Worm (Caenorhabditis elegans): ENCODE results near the gene C06E7.88.

ce11 chrIV:5879853-5880252 lies 12.8 kb upstream of the C06E7.88 start, which contains the start of gene srv-22:
- TF ChIP-seq hnd-1 (tag; optimal IDR thresholded peaks at IDR 0.05), result no peak
- no peak for TF ChIP-seq ets-7 (tag; optimal IDR thresholded peaks at IDR 0.05)
- no peak for TF ChIP-seq flt-1 (GFP tag; IDR thresholded peaks at IDR 0.05)
- TF ChIP-seq ceh-36 (tag; optimal IDR thresholded peaks at IDR 0.05), result no peak
